Worm (Caenorhabditis elegans): ENCODE measurements around the gene B0495.5.

The B0495.5 gene

DNA sequence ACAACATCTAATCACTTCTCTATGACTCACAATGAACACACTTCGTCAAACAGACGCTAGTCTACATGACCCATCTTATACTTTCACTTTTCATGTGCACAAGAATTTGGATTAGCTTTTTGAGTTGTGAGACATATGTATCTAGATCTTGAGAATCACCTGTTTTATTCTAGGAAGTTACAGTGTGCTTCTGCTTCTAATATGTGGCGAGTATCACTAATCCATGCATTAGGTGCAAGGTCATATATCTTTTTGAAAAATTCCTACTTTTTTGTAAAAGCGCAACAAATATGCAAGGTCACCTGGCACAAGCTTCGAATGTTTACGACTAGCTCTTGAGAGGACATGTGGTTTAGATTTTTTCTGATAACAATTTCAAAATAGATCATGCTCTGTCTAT is 22.6 kb downstream of the B0495.5 start:
- TF ChIP-seq blmp-1 (tag; optimal IDR thresholded peaks at IDR 0.05), result peak; percentile 44
- no peak for TF ChIP-seq unc-98 (GFP tag; IDR thresholded peaks at IDR 0.05)
- no peak for TF ChIP-seq fos-1 (tag; optimal IDR thresholded peaks at IDR 0.05)
- TF ChIP-seq fkh-4 (tag; optimal IDR thresholded peaks at IDR 0.05; ENCODE audit: borderline replicate concordance), result no peak
- no peak for TF ChIP-seq mef-2 (tag; optimal IDR thresholded peaks at IDR 0.05)
- TF ChIP-seq ceh-8 (GFP tag; optimal IDR thresholded peaks at IDR 0.05), result no peak
- no peak for TF ChIP-seq ceh-63 (GFP tag; optimal IDR thresholded peaks at IDR 0.05)
- no peak for TF ChIP-seq lir-3 (tag; optimal IDR thresholded peaks at IDR 0.05; ENCODE audit: poor library complexity)
- TF ChIP-seq efl-3 (GFP tag; optimal IDR thresholded peaks at IDR 0.05), result no peak

DNA sequence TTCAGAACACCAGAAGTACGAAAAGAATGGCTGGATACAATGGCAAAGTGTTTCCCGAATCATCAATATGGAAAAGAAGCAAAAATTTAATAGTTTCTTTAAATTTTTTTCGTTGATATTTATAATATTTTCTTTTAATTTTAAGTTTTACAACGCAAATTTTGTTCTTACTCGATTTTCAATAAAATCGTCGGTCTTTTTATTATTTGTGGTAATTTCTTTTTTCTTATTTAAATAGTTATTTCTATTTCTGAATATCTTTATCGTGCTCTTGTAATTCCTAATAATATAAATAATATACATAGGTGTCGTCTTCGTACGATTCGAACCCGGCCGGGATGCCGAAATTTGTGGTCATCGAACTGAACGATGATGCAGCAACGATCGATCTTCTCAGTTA is 26.6 kb downstream of the B0495.5 start, which contains the start of gene lir-1:
Gene lir-1, plus strand, starts transcription at position 301 of the 400 bp plus-strand sequence.
- TF ChIP-seq zag-1 (tag; optimal IDR thresholded peaks at IDR 0.05) (no peak), fkh-10 (GFP tag; optimal IDR thresholded peaks at IDR 0.05) (no peak), blmp-1 (tag; optimal IDR thresholded peaks at IDR 0.05) (no peak), swsn-7 (tag; optimal IDR thresholded peaks at IDR 0.05) (no peak), mef-2 (tag; optimal IDR thresholded peaks at IDR 0.05) (no peak), vab-15 (tag; optimal IDR thresholded peaks at IDR 0.05) (no peak), ama-1 (optimal IDR thresholded peaks at IDR 0.05) (no peak), isw-1 (GFP tag; IDR thresholded peaks at IDR 0.05) (no peak), nhr-47 (tag; optimal IDR thresholded peaks at IDR 0.05) (no peak), irx-1 (tag; optimal IDR thresholded peaks at IDR 0.05) (no peak), ceh-88 (GFP tag; IDR thresholded peaks at IDR 0.05) (no peak), lir-3 (tag; optimal IDR thresholded peaks at IDR 0.05; ENCODE audit: poor library complexity) (no peak), C16A3.4 (tag; optimal IDR thresholded peaks at IDR 0.05) (no peak), nhr-19 (GFP tag; conservative IDR thresholded peaks at IDR 0.05) (no peak)

DNA sequence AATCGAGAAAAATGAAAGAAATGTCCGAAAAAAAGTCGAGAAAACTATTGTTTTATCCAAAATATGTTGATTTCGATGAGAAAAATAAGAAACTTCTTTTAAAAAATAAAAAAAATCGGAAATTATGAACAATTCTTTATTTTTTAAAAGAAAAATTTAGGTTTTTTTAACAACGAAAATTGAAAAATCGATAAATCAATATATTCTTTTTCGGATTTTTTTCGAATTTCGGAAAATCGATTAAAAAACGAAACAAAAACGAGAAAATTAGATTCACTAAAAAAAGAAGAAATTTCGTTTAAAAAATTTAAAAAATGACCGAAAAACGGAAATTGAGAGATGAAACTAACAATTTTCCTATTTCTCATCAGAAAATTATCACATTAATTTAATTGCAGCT is 28.3 kb downstream of the B0495.5 start:
- TF ChIP-seq sox-4 (tag; optimal IDR thresholded peaks at IDR 0.05), result no peak
- no peak for TF ChIP-seq nhr-47 (tag; optimal IDR thresholded peaks at IDR 0.05)
- TF ChIP-seq aha-1 (tag; optimal IDR thresholded peaks at IDR 0.05), result no peak
- no peak for TF ChIP-seq skn-1 (tag; optimal IDR thresholded peaks at IDR 0.05)
- TF ChIP-seq nhr-85 (tag), result no peak
- TF ChIP-seq lin-14 (GFP tag; optimal IDR thresholded peaks at IDR 0.05), result no peak
- no peak for TF ChIP-seq unc-62 (GFP tag; optimal IDR thresholded peaks at IDR 0.05)
- no peak for TF ChIP-seq hpl-2 (GFP tag; optimal IDR thresholded peaks at IDR 0.05)
- no peak for TF ChIP-seq ceh-90 (tag; optimal IDR thresholded peaks at IDR 0.05)
- TF ChIP-seq swsn-7 (tag; optimal IDR thresholded peaks at IDR 0.05), result no peak
- no peak for TF ChIP-seq mep-1 (tag; optimal IDR thresholded peaks at IDR 0.05)

DNA sequence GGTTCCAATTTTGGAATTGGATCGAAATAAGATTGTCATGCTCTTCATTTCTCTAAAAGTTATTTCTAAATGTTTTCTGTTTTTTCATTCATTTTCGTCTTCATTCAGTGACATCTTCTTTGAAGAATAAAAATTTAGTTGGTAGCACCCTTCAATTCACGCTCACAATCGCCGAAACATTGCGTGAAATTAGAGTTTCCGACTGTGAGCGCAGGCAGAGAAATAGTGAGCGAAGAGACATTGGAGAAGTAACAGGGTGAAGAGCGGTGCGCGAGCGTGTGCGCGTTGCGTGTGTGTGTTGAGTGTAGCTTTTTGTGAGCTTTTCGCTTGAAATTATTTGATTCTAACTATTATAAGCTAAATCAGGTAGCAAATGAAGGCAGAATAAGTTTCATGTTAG is 28.9 kb downstream of the B0495.5 start:
- TF ChIP-seq nhr-47 (tag; optimal IDR thresholded peaks at IDR 0.05), result no peak
- TF ChIP-seq alr-1 (tag; optimal IDR thresholded peaks at IDR 0.05; ENCODE audit: borderline replicate concordance), result no peak
- TF ChIP-seq rnt-1 (tag; optimal IDR thresholded peaks at IDR 0.05), result no peak
- TF ChIP-seq unc-62 (GFP tag; optimal IDR thresholded peaks at IDR 0.05), result no peak
- no peak for TF ChIP-seq hlh-4 (tag; optimal IDR thresholded peaks at IDR 0.05)
- no peak for TF ChIP-seq xbp-1 (tag; optimal IDR thresholded peaks at IDR 0.05)
- peak; percentile 28 for TF ChIP-seq C16A3.4 (tag; optimal IDR thresholded peaks at IDR 0.05)
- TF ChIP-seq nhr-20 (tag; optimal IDR thresholded peaks at IDR 0.05), result peak; percentile 19
- TF ChIP-seq unc-130 (tag; optimal IDR thresholded peaks at IDR 0.05), result no peak
- no peak for TF ChIP-seq ets-5 (GFP tag; IDR thresholded peaks at IDR 0.05)
- no peak for TF ChIP-seq irx-1 (tag; optimal IDR thresholded peaks at IDR 0.05)
- TF ChIP-seq nhr-85 (tag), result no peak
- TF ChIP-seq jun-1 (tag; optimal IDR thresholded peaks at IDR 0.05), result no peak
- no peak for TF ChIP-seq elt-2 (tag; optimal IDR thresholded peaks at IDR 0.05)
- no peak for TF ChIP-seq nhr-11 (tag; optimal IDR thresholded peaks at IDR 0.05)
- no peak for TF ChIP-seq lin-39 (tag; optimal IDR thresholded peaks at IDR 0.05)
- no peak for TF ChIP-seq fos-1 (tag; optimal IDR thresholded peaks at IDR 0.05)
- TF ChIP-seq mep-1 (tag; optimal IDR thresholded peaks at IDR 0.05), result peak; percentile 62
- TF ChIP-seq tbx-2 (tag; optimal IDR thresholded peaks at IDR 0.05), result peak; percentile 2
- no peak for TF ChIP-seq aly-2 (tag; optimal IDR thresholded peaks at IDR 0.05)
- peak; percentile 44 for TF ChIP-seq nhr-71 (tag; optimal IDR thresholded peaks at IDR 0.05)
- TF ChIP-seq skn-1 (tag; optimal IDR thresholded peaks at IDR 0.05), result peak; percentile 42
- no peak for TF ChIP-seq ztf-11 (tag; optimal IDR thresholded peaks at IDR 0.05)
- TF ChIP-seq lsy-2 (tag; optimal IDR thresholded peaks at IDR 0.05), result peak in 1 of 2 experiments; percentile 65
- peak; percentile 0 for TF ChIP-seq dsc-1 (tag; optimal IDR thresholded peaks at IDR 0.05)
- TF ChIP-seq vab-15 (tag; optimal IDR thresholded peaks at IDR 0.05), result no peak
- no peak for TF ChIP-seq ceh-8 (GFP tag; optimal IDR thresholded peaks at IDR 0.05)
- TF ChIP-seq ceh-63 (GFP tag; optimal IDR thresholded peaks at IDR 0.05), result no peak
- TF ChIP-seq C34B4.2 (tag; optimal IDR thresholded peaks at IDR 0.05), result no peak

All from whole organism, L1 larva.